Worm (Caenorhabditis elegans): ENCODE measurements around the gene nhr-91.

DNA sequence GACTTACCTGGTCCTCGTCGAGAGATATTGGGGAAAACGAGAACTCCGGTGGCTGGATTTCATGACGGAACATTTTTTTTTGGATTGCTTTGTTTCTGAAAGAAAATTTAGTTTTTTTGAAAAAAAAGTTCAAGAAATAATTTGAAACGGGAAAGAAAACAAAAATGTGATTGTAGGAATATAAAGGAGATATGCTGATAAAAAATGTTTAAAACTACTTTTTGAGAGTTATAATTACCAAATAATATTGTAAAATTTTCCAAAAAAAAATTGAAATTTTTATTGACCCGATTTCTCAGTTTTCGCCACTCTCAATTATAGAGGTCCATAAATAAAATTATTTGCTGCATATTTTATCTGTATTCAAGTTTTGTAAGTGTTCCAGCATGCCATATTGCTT is 8.0 kb downstream of the nhr-91 start, which contains the start of gene glb-28:
- TF ChIP-seq nhr-179 (tag; optimal IDR thresholded peaks at IDR 0.05): no peak
- no peak for TF ChIP-seq pbrm-1 (GFP tag; IDR thresholded peaks at IDR 0.05)
- no peak for TF ChIP-seq egl-44 (GFP tag; IDR thresholded peaks at IDR 0.05)
- no peak for TF ChIP-seq nhr-90 (tag; optimal IDR thresholded peaks at IDR 0.05)
- TF ChIP-seq egl-18 (GFP tag; IDR thresholded peaks at IDR 0.05): no peak
- no peak for TF ChIP-seq ztf-3 (GFP tag; optimal IDR thresholded peaks at IDR 0.05)
- TF ChIP-seq hsf-1 (GFP tag; IDR thresholded peaks at IDR 0.05): no peak
- TF ChIP-seq ama-1 (optimal IDR thresholded peaks at IDR 0.05): no peak
- no peak for TF ChIP-seq ama-1 (GFP tag; optimal IDR thresholded peaks at IDR 0.05)
- TF ChIP-seq tbp1 (GFP tag; optimal IDR thresholded peaks at IDR 0.05): no peak
- TF ChIP-seq F49E8.2 (tag; optimal IDR thresholded peaks at IDR 0.05; ENCODE audit: insufficient read depth): no peak
- no peak for TF ChIP-seq ceh-91 (GFP tag; IDR thresholded peaks at IDR 0.05)
- TF ChIP-seq mcd-1 (GFP tag; IDR thresholded peaks at IDR 0.05): no peak
- no peak for TF ChIP-seq sea-2 (GFP tag; IDR thresholded peaks at IDR 0.05)

Data from whole organism, young adult.